Fruit fly (Drosophila melanogaster) whole organism, embryonic: Measurements from ENCODE around the gene Cys.

Experiments used
- CG11695 ChIP-seq: fragments of 200-800 bp; sonication (Bioruptor generic); IDR thresholded peaks from 3 replicates; pipeline ENCODE4 v1.3.6; 2022; ENCODE audit warnings: missing biosample characterization, missing genetic modification characterization
- CG17568 ChIP-seq: fragments of 200-800 bp; sonication (Bioruptor generic); optimal IDR thresholded peaks from 2 replicates; lab custom pipeline; 2018; ENCODE audit warnings: missing biosample characterization, mild to moderate bottlenecking, missing genetic modification characterization, moderate library complexity
- CG17612 ChIP-seq: fragments of 200-800 bp; sonication (Bioruptor generic); IDR thresholded peaks from 2 replicates; pipeline ENCODE4 v1.3.6; 2022; ENCODE audit warnings: missing biosample characterization, missing genetic modification characterization
- CG6791 ChIP-seq: fragments of 200-800 bp; sonication (Bioruptor generic); IDR thresholded peaks from 3 replicates; pipeline ENCODE4 v1.3.6; 2022; ENCODE audit warnings: missing biosample characterization, missing genetic modification characterization; ENCODE audit not compliant: partially characterized antibody
- CG8478 ChIP-seq: fragments of >200 bp; optimal IDR thresholded peaks from 2 replicates; lab custom pipeline; 2018
- Opbp ChIP-seq: fragments of 200-800 bp; sonication (Bioruptor generic); IDR thresholded peaks from 3 replicates; pipeline ENCODE4 v1.3.6; 2022; ENCODE audit warnings: missing biosample characterization, missing genetic modification characterization; ENCODE audit not compliant: partially characterized antibody
- bcd ChIP-seq: fragments of 200-800 bp; sonication (Bioruptor generic); optimal IDR thresholded peaks from 2 replicates; lab custom pipeline; 2017; ENCODE audit warnings: missing biosample characterization, mild to moderate bottlenecking, missing genetic modification characterization
- chm ChIP-seq: fragments of 200-800 bp; sonication (Bioruptor generic); IDR thresholded peaks from 2 replicates; pipeline ENCODE4 v1.3.6; 2022; ENCODE audit warnings: missing biosample characterization, missing genetic modification characterization
- h ChIP-seq: fragments of >200 bp; optimal IDR thresholded peaks from 2 replicates; lab custom pipeline; 2017
- ham ChIP-seq: fragments of 200-800 bp; sonication (Bioruptor generic); IDR thresholded peaks from 2 replicates; pipeline ENCODE4 v1.3.6; 2022; ENCODE audit warnings: missing biosample characterization, missing genetic modification characterization
- insv ChIP-seq, 2 experiments: fragments of 200-800 bp; sonication (Bioruptor generic); optimal IDR thresholded peaks; 3 replicates each; lab custom pipeline; 2016 to 2018; ENCODE audit warnings: missing biosample characterization in 2 of 2, missing genetic modification characterization in 2 of 2
- yki ChIP-seq: fragments of >200 bp; optimal IDR thresholded peaks from 3 replicates; lab custom pipeline; 2018

DNA sequence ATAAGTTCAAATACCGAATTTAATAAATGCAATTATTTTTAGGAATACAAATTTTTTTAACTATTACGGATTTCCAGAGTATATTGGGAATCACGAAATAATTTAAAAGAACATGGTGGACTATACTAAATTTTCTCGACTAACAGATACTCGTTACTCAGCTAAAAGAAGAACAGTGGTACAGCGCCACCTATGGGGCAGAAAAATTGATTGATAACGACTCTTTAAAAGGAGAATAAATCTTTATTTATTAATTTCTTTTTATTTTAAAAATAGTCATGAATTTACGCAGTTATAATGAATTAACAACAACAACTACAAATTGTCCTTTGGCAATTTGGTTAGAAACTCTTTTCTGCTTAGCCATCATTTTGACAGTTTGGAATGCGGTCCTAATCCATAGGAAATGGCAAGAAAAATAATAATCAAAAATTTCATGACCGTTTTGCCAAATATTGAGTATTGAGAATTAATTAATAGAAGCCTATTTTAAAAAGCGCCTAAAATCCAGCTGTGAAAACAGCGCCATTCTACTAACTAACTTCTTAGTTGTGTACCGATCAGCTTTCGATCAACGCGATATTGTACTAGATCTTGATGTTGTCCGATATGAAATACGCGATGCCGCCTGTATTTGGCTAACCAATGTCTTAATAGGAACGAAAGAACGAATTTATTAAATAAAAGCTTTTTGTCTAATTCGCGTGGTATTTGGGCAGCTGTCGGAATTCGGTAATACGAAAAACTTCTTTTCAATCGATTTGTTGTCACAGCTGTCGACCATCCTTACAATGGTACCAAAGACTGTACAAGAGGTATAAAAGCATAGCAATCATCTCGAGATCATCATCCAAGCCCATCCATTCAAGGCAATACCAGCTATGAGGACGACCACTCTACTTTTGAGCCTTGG lies 4.1 kb downstream of the Cys start, which contains the start of gene CG14852:
- TF ChIP-seq ham (GFP tag; lab: Robert Waterston, UW) (no peak), CG17612 (no peak), CG11695 (GFP tag; lab: Robert Waterston, UW) (no peak), Opbp (GFP tag; lab: Robert Waterston, UW) (no peak), CG17568 (no peak), CG6791 (no peak), yki (lab: Kevin White, UChicago) (no peak), h (no peak), chm (GFP tag; lab: Robert Waterston, UW) (no peak), CG8478 (lab: Kevin White, UChicago) (no peak), insv (GFP tag; optimal IDR thresholded peaks at IDR 0.05; lab: Kevin White, UChicago) (no peak), bcd (GFP tag; lab: Kevin White, UChicago) (no peak)
